Fruit fly (Drosophila melanogaster): ENCODE measurements around the gene CG44838.

CG44838 gene

dm6 chr3L:9430608-9430952 is 30.3 kb upstream of the CG44838 start:
- TF ChIP-seq CTCF (optimal IDR thresholded peaks at IDR 0.05) (no peak), CG8478 (optimal IDR thresholded peaks at IDR 0.05) (no peak)

dm6 chr3L:9431848-9432623 is 28.8 kb upstream of the CG44838 start:
- no peak for TF ChIP-seq CG8478 (optimal IDR thresholded peaks at IDR 0.05)
- no peak for TF ChIP-seq CTCF (optimal IDR thresholded peaks at IDR 0.05)

dm6 chr3L:9432810-9433587 is 27.9 kb upstream of the CG44838 start:
- TF ChIP-seq CTCF (optimal IDR thresholded peaks at IDR 0.05) (no peak), CG8478 (optimal IDR thresholded peaks at IDR 0.05) (no peak)

- no peak for TF ChIP-seq CG8478 (optimal IDR thresholded peaks at IDR 0.05)
- TF ChIP-seq CTCF (optimal IDR thresholded peaks at IDR 0.05), result no peak
These were observed 25.5 kb upstream of the CG44838 start, which contains the start of gene CG42526 for dm6 chr3L:9435315-9435714. TSS of gene CG42526 (minus strand) at chr3L:9435399.

dm6 chr3L:9435831-9436230 is 25.0 kb upstream of the CG44838 start:
- TF ChIP-seq CG8478 (optimal IDR thresholded peaks at IDR 0.05) (no peak), CTCF (optimal IDR thresholded peaks at IDR 0.05) (no peak)

dm6 chr3L:9438858-9439257 is 22.0 kb upstream of the CG44838 start:
- TF ChIP-seq CTCF (optimal IDR thresholded peaks at IDR 0.05) (no peak), CG8478 (optimal IDR thresholded peaks at IDR 0.05) (no peak)

- no peak for TF ChIP-seq CG8478 (optimal IDR thresholded peaks at IDR 0.05)
- TF ChIP-seq CTCF (optimal IDR thresholded peaks at IDR 0.05), result peak in 1 of 2 experiments; percentile 34
These were observed 18.9 kb upstream of the CG44838 start, which contains the start of the genes Bet3 and Nf-YA for dm6 chr3L:9441907-9442479. TSS of gene Bet3 (minus strand) at chr3L:9442267. TSS of gene Nf-YA (minus strand) at chr3L:9442267.

- TF ChIP-seq CG8478 (optimal IDR thresholded peaks at IDR 0.05), result no peak
- peak in 1 of 2 experiments; percentile 16 for TF ChIP-seq CTCF (optimal IDR thresholded peaks at IDR 0.05)
These were observed 18.1 kb upstream of the CG44838 start, which contains the start of gene Srg3 for dm6 chr3L:9442625-9443282. TSS of gene Srg3 (plus strand) at chr3L:9443232.

- TF ChIP-seq CG8478 (optimal IDR thresholded peaks at IDR 0.05) (no peak), CTCF (optimal IDR thresholded peaks at IDR 0.05) (no peak)
These were observed 14.1 kb upstream of the CG44838 start, which contains the start of gene CG3529 for dm6 chr3L:9446731-9447238. TSS of gene CG3529 (plus strand) at chr3L:9446864.

dm6 chr3L:9447239-9447777 is 13.5 kb upstream of the CG44838 start:
- TF ChIP-seq CTCF (optimal IDR thresholded peaks at IDR 0.05) (no peak), CG8478 (optimal IDR thresholded peaks at IDR 0.05) (no peak)

- no peak for TF ChIP-seq CG8478 (optimal IDR thresholded peaks at IDR 0.05)
- TF ChIP-seq CTCF (optimal IDR thresholded peaks at IDR 0.05), result no peak
These were observed 9.2 kb upstream of the CG44838 start, which contains the start of the genes CG3448 and ghi for dm6 chr3L:9451522-9452118. TSS of gene CG3448 (minus strand) at chr3L:9451572. TSS of gene ghi (plus strand) at chr3L:9451876.

dm6 chr3L:9452422-9452821 is 8.4 kb upstream of the CG44838 start:
- TF ChIP-seq CTCF (optimal IDR thresholded peaks at IDR 0.05), result no peak
- no peak for TF ChIP-seq CG8478 (optimal IDR thresholded peaks at IDR 0.05)

- TF ChIP-seq CTCF (optimal IDR thresholded peaks at IDR 0.05), result peak in 1 of 2 experiments; percentile 23
- TF ChIP-seq CG8478 (optimal IDR thresholded peaks at IDR 0.05), result no peak
These were observed 4.9 kb upstream of the CG44838 start, which contains the start of the genes phol and CG3552 for dm6 chr3L:9455819-9456388. TSS of gene phol (minus strand) at chr3L:9456281. TSS of gene CG3552 (plus strand) at chr3L:9456318.

All from S2 (cell line).